Fruit fly (Drosophila melanogaster) whole organism, larva: Measurements from ENCODE around the gene CG2004.

ENCODE experiments used
- noc ChIP-seq: fragments of 200-800 bp; sonication (Bioruptor generic); optimal IDR thresholded peaks from 3 replicates; lab custom pipeline; 2019; ENCODE audit warnings: missing biosample characterization, mild to moderate bottlenecking, missing genetic modification characterization, moderate library complexity

CG2004 gene

DNA sequence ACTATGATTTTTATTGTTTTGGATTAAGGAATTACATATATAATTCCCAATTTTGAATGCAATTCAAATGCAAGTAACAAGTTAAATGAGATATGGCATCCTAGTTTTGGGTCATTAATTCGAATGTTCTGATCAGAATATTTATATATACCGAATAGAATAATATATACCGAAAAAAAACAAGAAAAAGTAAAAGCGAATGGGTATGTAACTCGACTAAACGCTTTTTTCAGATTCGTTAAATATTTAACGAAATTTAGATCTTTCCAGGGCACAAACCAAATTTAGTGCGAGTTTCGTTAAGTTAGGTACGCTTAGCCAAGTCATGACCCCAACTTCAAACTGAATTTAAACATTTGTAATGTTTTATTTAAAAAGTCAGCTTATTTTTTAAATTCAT is 6.8 kb upstream of the CG2004 start:
- no peak for TF ChIP-seq noc

DNA sequence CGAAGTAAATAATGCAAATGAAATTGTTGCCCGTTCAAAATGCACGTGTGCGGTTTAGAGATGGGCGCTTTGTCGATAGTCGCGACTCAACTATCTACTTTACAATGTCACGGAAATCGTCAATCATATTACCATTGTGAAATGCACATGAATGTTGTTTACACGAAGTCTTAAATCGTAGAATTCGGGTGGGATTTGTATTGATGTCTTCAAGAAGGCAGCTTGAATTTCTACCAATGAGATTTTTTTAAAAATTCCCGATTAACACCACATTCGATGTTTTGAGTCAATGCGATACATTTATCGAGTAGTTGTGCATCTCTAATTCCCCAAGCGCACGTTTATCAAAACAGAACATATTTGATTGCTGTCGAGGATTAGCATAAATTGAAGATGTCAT is 5.5 kb upstream of the CG2004 start, which contains the start of gene CG1789:
Gene CG1789, plus strand, starts transcription at position 308 of the 400 bp plus-strand sequence.
- TF ChIP-seq noc: no peak

dm6 chrX:8709234-8709843 is 5.4 kb downstream of the CG2004 start, which contains the start of gene Hexo2:
Gene Hexo2 (plus strand): TSS chrX:8709652.
- TF ChIP-seq noc: peak; percentile 17

DNA sequence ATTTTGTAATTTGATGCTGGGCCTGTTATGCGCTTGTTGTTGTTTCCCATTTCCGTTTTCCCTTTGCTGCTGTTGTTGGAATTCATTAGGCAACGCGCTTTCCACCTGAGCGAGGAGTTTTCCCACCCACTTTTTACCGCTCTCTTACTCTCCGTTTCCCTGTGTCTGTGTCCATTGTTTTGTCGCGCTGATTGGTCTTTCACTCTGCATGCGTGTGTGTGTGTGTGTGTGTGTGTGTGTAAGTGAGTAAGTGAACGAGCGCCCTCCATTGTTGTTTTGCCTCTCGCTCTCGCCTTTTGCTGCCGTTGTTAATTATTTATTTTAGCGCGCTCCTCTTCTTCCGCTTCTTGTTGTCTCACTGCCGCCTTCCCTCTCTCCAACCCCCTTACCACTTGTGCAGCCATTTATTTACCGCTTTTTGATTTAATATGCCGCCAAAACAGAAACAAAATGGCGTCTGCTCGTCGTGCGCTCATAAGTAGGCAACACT is 18.6 kb downstream of the CG2004 start:
- TF ChIP-seq noc: no peak

DNA sequence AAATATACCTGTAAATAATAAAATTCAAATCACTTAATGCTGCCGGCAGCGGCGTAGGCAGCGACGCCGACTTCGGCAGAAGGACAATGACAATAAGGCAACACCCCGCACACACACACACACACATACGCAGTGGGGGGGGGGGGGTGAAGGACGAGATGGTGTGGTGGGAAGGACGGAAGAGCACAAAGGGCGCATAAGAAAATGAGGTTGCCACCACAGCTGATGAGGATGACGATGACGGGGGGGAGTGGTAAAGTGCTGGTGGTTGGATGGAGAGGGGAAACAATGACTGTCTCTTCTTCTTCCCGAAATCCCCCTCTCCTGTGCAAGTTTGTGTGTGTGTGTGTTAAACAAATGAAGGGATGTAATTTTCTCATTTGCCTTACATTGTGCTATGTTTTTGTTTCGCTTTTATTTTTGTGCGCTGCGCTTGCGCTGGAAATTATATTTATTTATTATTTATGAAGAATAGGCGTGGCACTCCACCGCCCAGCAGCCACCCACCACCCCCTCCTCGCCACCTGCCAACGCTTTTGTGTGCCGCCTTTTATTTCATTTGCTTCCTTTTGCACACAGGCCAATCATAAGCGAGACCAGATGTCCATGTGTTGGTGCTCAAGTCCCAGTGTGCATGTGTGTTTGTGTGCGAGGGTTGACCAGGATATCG is 19.8 kb downstream of the CG2004 start:
- no peak for TF ChIP-seq noc

DNA sequence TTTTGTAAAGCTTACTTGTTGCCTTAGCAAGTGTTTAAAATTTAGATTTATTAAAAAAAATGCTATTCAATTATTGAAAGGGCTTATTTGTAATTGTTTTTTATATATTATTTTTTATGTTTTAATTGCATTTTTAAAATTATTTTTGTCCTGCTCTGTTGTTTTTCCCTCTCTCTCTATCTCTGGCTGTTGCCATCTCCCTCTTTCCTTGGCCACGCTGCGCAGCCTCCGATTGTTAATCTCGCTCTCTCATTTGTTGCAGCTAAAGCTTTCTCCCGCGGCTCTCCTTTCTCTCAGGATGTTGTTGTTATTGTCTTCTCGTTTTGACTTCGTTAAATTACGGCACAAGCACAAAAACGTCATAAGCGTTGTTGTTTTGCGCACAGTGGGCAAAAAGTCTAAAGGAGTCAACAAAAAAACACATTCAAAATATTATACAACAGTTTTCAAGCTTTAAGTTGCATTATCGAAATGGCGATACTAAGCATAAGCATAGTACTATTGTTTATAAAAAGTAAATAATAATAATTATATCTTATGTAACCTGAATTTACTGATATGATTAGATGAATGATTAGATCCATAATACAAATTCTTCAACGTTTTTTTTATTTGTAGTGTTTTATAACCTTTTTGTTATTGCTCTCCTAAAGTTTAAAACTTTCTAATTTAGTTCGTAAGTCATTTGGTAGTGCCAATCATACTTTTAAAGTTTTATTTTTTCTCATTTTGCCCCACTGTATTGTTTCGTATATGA is 20.5 kb downstream of the CG2004 start:
- TF ChIP-seq noc: no peak

dm6 chrX:8693520-8693919 is 21.2 kb downstream of the CG2004 start, which contains the start of gene CG11294:
Gene CG11294 (minus strand): TSS chrX:8693620.
- no peak for TF ChIP-seq noc

dm6 chrX:8690003-8690402 is 24.7 kb downstream of the CG2004 start, which contains the start of the genes Ppt1 and Ogg1:
Gene Ppt1 (minus strand): TSS chrX:8690227.
Gene Ogg1 (plus strand): TSS chrX:8690327.
- TF ChIP-seq noc: peak; percentile 50

DNA sequence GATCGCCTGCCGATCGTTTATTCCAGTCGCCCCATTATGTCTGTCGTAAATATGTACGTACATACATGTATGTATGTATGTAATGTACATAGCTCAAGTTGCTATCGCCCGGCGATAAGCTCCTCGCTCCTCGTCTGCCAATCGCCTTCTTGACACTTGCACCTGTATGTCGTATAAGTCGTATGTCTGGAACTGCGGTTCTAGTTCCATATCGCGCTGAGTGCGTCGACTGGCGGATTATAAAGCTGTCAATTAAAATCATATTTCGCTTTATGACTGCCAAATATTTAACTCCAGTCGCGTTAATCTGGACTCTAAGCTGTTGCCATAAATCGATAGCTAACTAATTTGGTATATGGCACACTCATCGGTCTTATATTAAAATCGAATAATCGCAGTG is 29.3 kb downstream of the CG2004 start:
- TF ChIP-seq noc: peak; percentile 92

dm6 chrX:8681822-8682632 is 32.7 kb downstream of the CG2004 start:
- TF ChIP-seq noc: no peak

- peak; percentile 90 for TF ChIP-seq noc
Measured at dm6 chrX:8681189-8681821, 33.4 kb downstream of the CG2004 start, which contains the start of gene CAH3. Gene CAH3 (plus strand): TSS chrX:8681252.

dm6 chrX:8677434-8677833 is 37.3 kb downstream of the CG2004 start:
- no peak for TF ChIP-seq noc

DNA sequence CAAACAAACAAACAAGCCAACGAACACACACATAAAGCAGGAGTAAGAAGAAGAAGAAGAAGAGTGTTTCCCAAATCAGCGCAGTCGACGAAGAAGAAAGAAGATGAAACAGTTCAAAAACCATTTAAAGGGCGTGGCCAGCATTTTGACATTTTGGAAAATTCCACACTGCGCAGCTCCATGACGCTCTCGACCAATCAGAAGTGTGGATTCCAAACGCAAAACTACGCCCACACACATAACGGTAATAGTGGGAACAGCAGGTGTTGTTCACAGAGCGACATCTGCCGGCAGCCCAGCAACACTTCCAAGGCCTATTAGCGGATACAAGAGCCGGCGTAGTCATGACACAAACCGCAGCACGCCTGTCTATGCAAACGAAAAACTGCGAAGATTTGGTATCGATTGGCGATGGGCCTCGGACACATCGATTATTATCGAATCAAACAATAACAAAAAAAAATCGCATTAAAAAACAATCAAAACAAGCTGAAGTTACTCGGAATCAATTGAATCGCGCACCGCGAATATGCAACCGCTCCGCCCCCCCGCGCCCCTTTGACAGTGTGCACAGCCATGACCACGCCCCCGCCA is 38.0 kb downstream of the CG2004 start, which contains the start of gene Rubicon:
Gene Rubicon, plus strand, starts transcription at position 433 of the 594 bp plus-strand sequence.
- no peak for TF ChIP-seq noc

DNA sequence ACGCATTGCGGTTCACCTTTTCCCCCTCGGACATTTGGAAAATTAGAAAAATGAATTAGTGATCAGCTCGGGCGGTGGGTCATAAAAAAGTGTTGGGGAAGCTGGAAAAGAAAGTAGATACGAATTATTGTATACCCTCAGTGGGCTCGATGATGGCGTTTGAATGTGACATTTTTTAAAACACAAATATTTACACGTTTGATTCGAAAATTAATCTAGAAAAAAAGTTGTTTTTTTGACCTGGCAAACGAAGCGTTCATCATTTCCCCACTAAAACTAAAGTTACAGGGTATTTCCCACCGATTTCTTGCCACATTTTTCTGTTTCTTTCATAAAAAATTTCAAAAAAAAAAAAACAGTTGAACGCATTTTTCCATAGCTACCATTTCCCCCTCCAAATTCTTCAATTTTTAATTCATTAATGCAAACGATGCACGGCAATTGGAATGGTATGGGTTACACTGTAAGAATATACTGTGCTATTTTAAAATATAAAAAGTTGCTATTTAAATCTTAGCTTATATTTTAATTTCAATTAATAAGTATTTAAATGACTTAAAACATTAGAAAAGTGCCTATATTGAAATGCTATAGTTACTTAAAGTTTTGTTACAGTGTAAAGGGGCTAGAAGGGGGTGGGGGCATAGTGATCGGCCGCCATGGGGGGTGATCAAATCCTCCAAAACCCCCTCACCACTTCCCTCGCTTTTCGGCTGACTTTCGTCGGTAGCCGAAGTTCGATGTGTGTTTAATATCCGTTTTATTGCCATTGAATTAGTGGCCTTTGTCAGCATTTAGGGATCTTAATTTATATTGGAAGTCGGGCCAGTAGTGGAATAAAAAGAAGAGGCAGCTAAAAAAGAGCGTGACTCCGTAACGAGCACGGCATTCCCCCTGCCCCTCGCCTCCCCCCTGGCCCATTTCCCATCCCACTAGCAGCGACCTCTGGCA is 43.1 kb downstream of the CG2004 start:
- no peak for TF ChIP-seq noc
